Worm (Caenorhabditis elegans): Measurements from ENCODE around the gene C16C8.8.

DNA sequence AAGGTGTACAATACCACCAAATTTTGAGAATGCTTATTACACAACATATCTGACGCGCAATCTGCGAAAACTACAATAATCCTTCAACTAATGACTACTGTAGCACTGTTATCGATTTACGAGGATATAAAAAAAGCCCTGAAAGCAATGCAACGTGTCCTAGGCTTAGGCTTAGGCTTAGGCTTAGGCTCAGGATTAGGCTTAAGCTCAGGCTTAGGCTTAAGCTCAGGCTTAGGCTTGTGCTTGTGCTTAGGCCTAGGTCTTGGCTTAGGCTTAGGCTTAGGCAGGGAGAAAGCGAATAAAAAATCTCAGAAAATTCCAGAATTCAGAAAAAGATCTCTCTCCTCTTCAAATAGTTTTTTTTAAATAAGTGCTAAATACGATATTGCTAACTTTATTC is 2.3 kb downstream of the C16C8.8 start:
- TF ChIP-seq unc-62 (GFP tag; optimal IDR thresholded peaks at IDR 0.05) (no peak), sup-37 (GFP tag; optimal IDR thresholded peaks at IDR 0.05) (no peak), mef-2 (tag; optimal IDR thresholded peaks at IDR 0.05) (no peak), lsy-2 (tag; optimal IDR thresholded peaks at IDR 0.05) (no peak), sptf-1 (tag; optimal IDR thresholded peaks at IDR 0.05) (no peak), nhr-28 (tag; optimal IDR thresholded peaks at IDR 0.05) (no peak), Y116A8C.19 (tag; optimal IDR thresholded peaks at IDR 0.05; ENCODE audit: borderline replicate concordance) (no peak), nhr-237 (tag; optimal IDR thresholded peaks at IDR 0.05) (no peak), nhr-84 (tag; optimal IDR thresholded peaks at IDR 0.05) (no peak), mdl-1 (tag; optimal IDR thresholded peaks at IDR 0.05) (no peak)

Measured in whole organism, L1 larva.